Fruit fly (Drosophila melanogaster): ENCODE results near the gene CG15864.

Gene CG15864

DNA sequence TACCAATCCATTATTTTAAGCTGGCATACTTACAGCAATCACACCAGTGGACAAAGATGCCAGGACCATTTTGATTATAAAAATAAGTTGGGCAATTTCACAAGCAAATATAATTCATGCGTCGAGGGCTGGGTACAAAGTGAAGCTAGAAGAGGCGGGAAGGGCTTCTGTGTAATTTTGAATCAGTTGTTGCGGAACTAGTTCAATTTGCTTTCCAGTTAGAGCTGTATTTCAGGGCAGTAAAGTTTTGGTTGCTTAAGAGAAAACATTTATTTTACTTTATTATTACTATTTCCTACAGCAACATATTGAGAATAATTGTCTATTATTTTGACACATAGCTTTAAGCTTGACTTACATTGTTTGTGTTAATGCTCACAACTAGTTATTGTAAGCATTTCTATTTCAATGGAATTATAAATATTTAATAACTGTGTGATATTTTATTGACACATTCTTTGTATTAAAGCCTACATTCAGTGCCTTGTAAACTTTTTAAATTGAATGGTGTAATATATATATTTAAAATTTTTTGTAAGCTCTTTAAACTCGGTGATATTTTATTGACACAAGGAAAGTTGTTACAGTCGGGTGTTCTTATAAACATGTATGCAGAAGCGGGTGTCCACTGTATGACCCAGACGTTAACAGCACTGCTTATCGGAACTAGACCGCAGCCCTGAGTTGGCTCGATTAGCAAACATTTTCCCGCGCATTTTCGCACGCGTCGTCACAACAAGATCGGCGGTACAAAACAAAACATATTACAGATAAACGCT, 16.3 kb downstream of the CG15864 start, which contains the start of the genes RPA1 and Mcm2 (continued):
- TF ChIP-seq esg (GFP tag; conservative IDR thresholded peaks at IDR 0.05) (peak; percentile 82), CG15269 (tag; optimal IDR thresholded peaks at IDR 0.05) (peak; percentile 78), MESR4 (GFP tag; optimal IDR thresholded peaks at IDR 0.05) (peak; percentile 42), lmd (GFP tag; IDR thresholded peaks at IDR 0.05) (peak; percentile 82), CG11696 (GFP tag; IDR thresholded peaks at IDR 0.05) (0 out of 2 replicates have a peak, but pooled peaks have one; percentile 8), CG8765 (GFP tag; IDR thresholded peaks at IDR 0.05) (peak; percentile 43; the same call in 1 of the 2 replicates), lov (optimal IDR thresholded peaks at IDR 0.05) (no peak), lov (GFP tag; IDR thresholded peaks at IDR 0.05) (no peak), Elba2 (GFP tag; optimal IDR thresholded peaks at IDR 0.05) (no peak), CG13624 (GFP tag; optimal IDR thresholded peaks at IDR 0.05) (peak; percentile 15), Sry-δ (GFP tag; optimal IDR thresholded peaks at IDR 0.05) (no peak), cas (GFP tag; IDR thresholded peaks at IDR 0.05) (peak; percentile 63; the same call in 1 of the 2 replicates), run (tag; optimal IDR thresholded peaks at IDR 0.05) (no peak), yki (optimal IDR thresholded peaks at IDR 0.05) (no peak), nau (GFP tag; optimal IDR thresholded peaks at IDR 0.05) (no peak), Side (GFP tag; optimal IDR thresholded peaks at IDR 0.05) (peak; percentile 5), MBD-R2 (GFP tag; IDR thresholded peaks at IDR 0.05) (peak; percentile 78), Doc3 (GFP tag; IDR thresholded peaks at IDR 0.05; ENCODE audit: partially characterized antibody) (no peak), CG8924 (tag; optimal IDR thresholded peaks at IDR 0.05) (peak; percentile 81), kah (GFP tag; optimal IDR thresholded peaks at IDR 0.05) (peak; percentile 10), Pdp1 (GFP tag; optimal IDR thresholded peaks at IDR 0.05) (peak in 1 of 2 experiments; percentile 70), Max (GFP tag; optimal IDR thresholded peaks at IDR 0.05) (peak; percentile 57), chn (GFP tag; optimal IDR thresholded peaks at IDR 0.05) (peak; percentile 68), ara (GFP tag; IDR thresholded peaks at IDR 0.05) (peak; percentile 56), pnt (GFP tag; optimal IDR thresholded peaks at IDR 0.05) (peak; percentile 45), vfl (GFP tag; optimal IDR thresholded peaks at IDR 0.05) (no peak), CG3847 (GFP tag; IDR thresholded peaks at IDR 0.05) (peak; percentile 76; the same call in 1 of the 2 replicates), CG17385 (GFP tag; optimal IDR thresholded peaks at IDR 0.05) (peak; percentile 66), pfk (GFP tag; optimal IDR thresholded peaks at IDR 0.05) (no peak), Usf (GFP tag; optimal IDR thresholded peaks at IDR 0.05) (peak; percentile 81), CG8944 (GFP tag; optimal IDR thresholded peaks at IDR 0.05) (no peak), pum (GFP tag; optimal IDR thresholded peaks at IDR 0.05) (peak; percentile 44), crp (GFP tag; optimal IDR thresholded peaks at IDR 0.05) (peak in 1 of 2 experiments; percentile 42), CG34224 (GFP tag; IDR thresholded peaks at IDR 0.05; ENCODE audit: partially characterized antibody) (no peak), gce (GFP tag; IDR thresholded peaks at IDR 0.05) (no peak), CkIIα-i1 (GFP tag; IDR thresholded peaks at IDR 0.05) (no peak), fd96Cb (tag; optimal IDR thresholded peaks at IDR 0.05) (peak; percentile 63), CG6689 (GFP tag; IDR thresholded peaks at IDR 0.05) (peak; percentile 81), slou (GFP tag; optimal IDR thresholded peaks at IDR 0.05) (peak; percentile 62), CG18011 (GFP tag; optimal IDR thresholded peaks at IDR 0.05) (peak; percentile 35), CG3281 (GFP tag; optimal IDR thresholded peaks at IDR 0.05) (peak; percentile 76), croc (GFP tag; conservative IDR thresholded peaks at IDR 0.05) (peak; percentile 56), CG10431 (GFP tag; optimal IDR thresholded peaks at IDR 0.05) (peak; percentile 45), ac (GFP tag; optimal IDR thresholded peaks at IDR 0.05) (no peak), oc (tag; optimal IDR thresholded peaks at IDR 0.05) (peak; percentile 40), Deaf1 (tag; optimal IDR thresholded peaks at IDR 0.05) (no peak), CG16863 (GFP tag; optimal IDR thresholded peaks at IDR 0.05) (peak; percentile 23), CG2129 (GFP tag; IDR thresholded peaks at IDR 0.05; ENCODE audit: partially characterized antibody) (no peak), Taf1 (GFP tag; IDR thresholded peaks at IDR 0.05) (peak; percentile 58; the same call in 1 of the 2 replicates)
